Worm (Caenorhabditis elegans) whole organism, mixed stage, embryonic: ENCODE measurements around the gene nhr-1.

ENCODE experiments used
- blmp-1 ChIP-seq: fragments of 150-350 bp; optimal IDR thresholded peaks from 2 replicates; lab custom pipeline; 2014; ENCODE audit warnings: missing biosample characterization, missing genetic modification characterization
- ces-1 ChIP-seq: fragments of 150-350 bp; optimal IDR thresholded peaks from 2 replicates; lab custom pipeline; 2014; ENCODE audit warnings: missing biosample characterization, missing genetic modification reagents, missing genetic modification characterization
- mls-2 ChIP-seq: sonication (generic microtip); optimal IDR thresholded peaks from 2 replicates; lab custom pipeline; 2016; ENCODE audit warnings: mild to moderate bottlenecking, missing genetic modification characterization, moderate library complexity, missing compliant biosample characterization
- nhr-237 ChIP-seq: fragments of 150-350 bp; optimal IDR thresholded peaks from 2 replicates; lab custom pipeline; 2014; ENCODE audit warnings: missing biosample characterization, missing genetic modification characterization
- nhr-76 ChIP-seq: sonication (generic microtip); optimal IDR thresholded peaks from 2 replicates; lab custom pipeline; 2017; ENCODE audit warnings: missing biosample characterization, missing genetic modification characterization
- unc-39 ChIP-seq: fragments of 150-350 bp; optimal IDR thresholded peaks from 2 replicates; lab custom pipeline; 2014; ENCODE audit warnings: missing biosample characterization, missing genetic modification characterization
- unc-62 ChIP-seq: fragments of 150-350 bp; optimal IDR thresholded peaks from 2 replicates; lab custom pipeline; 2014; ENCODE audit warnings: missing biosample characterization, missing genetic modification reagents, missing genetic modification characterization

DNA sequence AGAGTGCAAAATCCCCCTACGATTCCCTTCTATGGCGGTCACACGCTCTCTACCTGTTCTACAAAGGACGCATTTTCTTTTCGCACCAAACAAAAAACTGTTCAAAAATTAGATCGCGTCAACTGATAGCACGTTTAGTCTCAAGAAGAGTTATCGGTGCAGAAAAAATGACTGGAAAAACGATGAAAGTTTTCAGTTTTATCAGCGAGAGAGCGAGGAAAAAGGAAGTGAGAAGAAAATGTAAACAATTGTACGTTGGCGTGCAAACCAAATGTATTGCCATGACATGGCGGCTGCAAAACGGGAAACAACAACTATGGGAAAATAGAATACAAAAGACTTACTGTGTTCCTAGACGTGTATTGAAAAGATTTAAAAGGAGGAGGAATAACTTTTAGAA lies 23.7 kb downstream of the nhr-1 start:
- TF ChIP-seq unc-39 (tag; lab: Kevin White, UChicago): no peak
- TF ChIP-seq nhr-76 (tag; lab: Kevin White, UChicago): no peak
- TF ChIP-seq ces-1: no peak
- no peak for TF ChIP-seq unc-62 (GFP tag; lab: Kevin White, UChicago)
- no peak for TF ChIP-seq nhr-237 (tag; lab: Kevin White, UChicago)
- TF ChIP-seq blmp-1: no peak
- TF ChIP-seq mls-2 (tag; lab: Kevin White, UChicago): no peak
